Worm (Caenorhabditis elegans): ENCODE data around the gene H13N06.2.

H13N06.2 gene

DNA sequence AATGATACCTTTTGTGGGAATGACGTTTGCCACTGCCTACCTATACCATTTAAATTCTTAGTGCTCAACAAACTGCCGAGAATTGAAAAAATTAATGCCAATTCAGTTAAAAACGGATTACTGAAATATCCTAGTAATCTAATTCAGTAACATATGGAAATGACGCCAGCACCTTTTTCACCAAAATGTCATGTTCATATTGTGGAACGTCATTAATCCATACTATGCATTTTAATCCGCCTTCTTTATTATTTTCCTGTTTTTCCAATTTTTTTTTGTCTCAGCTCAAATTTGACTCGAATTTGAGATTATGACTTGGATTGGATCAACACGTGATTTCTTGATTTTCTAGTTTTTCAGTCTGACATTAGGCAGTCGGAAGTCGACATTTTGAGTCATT, 53.5 kb downstream of the H13N06.2 start:
- TF ChIP-seq hlh-26 (GFP tag; conservative IDR thresholded peaks at IDR 0.05) (no peak), gei-17 (GFP tag; optimal IDR thresholded peaks at IDR 0.05) (no peak), lin-40 (tag; optimal IDR thresholded peaks at IDR 0.05) (no peak), Y56A3A.18 (GFP tag; IDR thresholded peaks at IDR 0.05) (no peak), ztf-18 (tag; optimal IDR thresholded peaks at IDR 0.05) (no peak), hrde-1 (tag; optimal IDR thresholded peaks at IDR 0.05; ENCODE audit: borderline replicate concordance) (no peak), ceh-91 (GFP tag; IDR thresholded peaks at IDR 0.05) (no peak), ztf-28 (GFP tag; IDR thresholded peaks at IDR 0.05) (no peak)

Data from whole organism, young adult.